Fruit fly (Drosophila melanogaster): ENCODE data around the gene jp.

The jp gene

DNA sequence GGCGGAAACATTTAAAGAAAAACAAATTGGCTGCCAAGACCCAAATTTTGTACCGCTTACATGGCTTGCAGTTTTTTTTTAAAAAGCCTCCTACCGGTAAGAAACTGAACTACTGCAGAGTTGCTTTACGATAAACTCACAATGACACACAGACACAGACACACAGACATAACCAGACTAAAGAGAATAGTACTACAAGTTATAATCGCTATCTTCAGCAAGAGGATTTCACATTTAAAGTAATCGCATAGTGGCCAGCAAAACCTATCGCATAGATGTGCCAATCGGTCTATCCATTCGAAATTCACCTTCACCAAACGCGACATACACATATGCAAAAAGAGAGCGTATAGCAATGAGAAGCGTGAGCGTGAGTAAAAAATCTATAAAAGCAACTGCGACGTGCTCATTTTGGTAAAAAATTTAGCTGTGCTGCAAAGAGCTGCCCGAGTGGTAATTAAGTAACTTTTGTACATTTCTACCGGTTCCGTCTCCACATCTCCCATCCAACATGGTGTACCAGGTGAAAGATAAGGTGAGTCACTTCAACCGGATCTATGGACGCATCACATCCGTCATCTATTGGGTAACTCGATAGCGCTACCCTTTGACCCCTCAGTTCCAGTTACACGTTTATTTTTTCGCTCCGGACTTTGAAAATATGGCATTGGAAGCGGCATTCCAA lies 46.6 kb upstream of the jp start, which contains the start of gene Trx2 (continued):
- TF ChIP-seq CG13894 (tag; optimal IDR thresholded peaks at IDR 0.05) (peak; percentile 36), gro (GFP tag; optimal IDR thresholded peaks at IDR 0.05) (peak; percentile 56), Dll (GFP tag; IDR thresholded peaks at IDR 0.05; ENCODE audit: partially characterized antibody) (0 out of 4 replicates have a peak, but pooled peaks have one; percentile 17), lab (GFP tag; optimal IDR thresholded peaks at IDR 0.05) (peak; percentile 54), CG13287 (GFP tag; IDR thresholded peaks at IDR 0.05; ENCODE audit: partially characterized antibody) (no peak), zf30C (GFP tag; optimal IDR thresholded peaks at IDR 0.05) (no peak), her (GFP tag; optimal IDR thresholded peaks at IDR 0.05) (peak; percentile 13), CG8478 (optimal IDR thresholded peaks at IDR 0.05) (peak; percentile 25), Taf1 (GFP tag; IDR thresholded peaks at IDR 0.05) (no peak), slp2 (GFP tag; optimal IDR thresholded peaks at IDR 0.05) (no peak), nau (GFP tag; optimal IDR thresholded peaks at IDR 0.05) (peak; percentile 22), CG9437 (GFP tag; optimal IDR thresholded peaks at IDR 0.05) (no peak), ac (GFP tag; optimal IDR thresholded peaks at IDR 0.05) (peak; percentile 7), wek (GFP tag; optimal IDR thresholded peaks at IDR 0.05) (no peak), CG5180 (GFP tag; optimal IDR thresholded peaks at IDR 0.05) (no peak), CG11398 (GFP tag; optimal IDR thresholded peaks at IDR 0.05) (peak; percentile 39), CG3726 (GFP tag; IDR thresholded peaks at IDR 0.05) (no peak), lov (optimal IDR thresholded peaks at IDR 0.05) (no peak), lov (GFP tag; IDR thresholded peaks at IDR 0.05) (peak; percentile 49; the same call in 1 of the 3 replicates), sima (GFP tag; optimal IDR thresholded peaks at IDR 0.05) (no peak), CG12071 (GFP tag; optimal IDR thresholded peaks at IDR 0.05) (no peak), CG17568 (GFP tag; optimal IDR thresholded peaks at IDR 0.05) (peak; percentile 69), al (GFP tag; IDR thresholded peaks at IDR 0.05) (no peak), CG13624 (GFP tag; optimal IDR thresholded peaks at IDR 0.05) (peak; percentile 62), CG12299 (tag; optimal IDR thresholded peaks at IDR 0.05) (no peak), Deaf1 (tag; optimal IDR thresholded peaks at IDR 0.05) (peak; percentile 30), YL-1 (GFP tag; optimal IDR thresholded peaks at IDR 0.05) (peak; percentile 79), CG17359 (tag; optimal IDR thresholded peaks at IDR 0.05) (peak; percentile 6), CG9797 (GFP tag; optimal IDR thresholded peaks at IDR 0.05) (no peak), CG33557 (GFP tag; optimal IDR thresholded peaks at IDR 0.05) (no peak), bowl (GFP tag; IDR thresholded peaks at IDR 0.05) (no peak), CG15696 (tag; optimal IDR thresholded peaks at IDR 0.05) (no peak), Hr3 (GFP tag; optimal IDR thresholded peaks at IDR 0.05) (no peak), Bgb (GFP tag; IDR thresholded peaks at IDR 0.05; ENCODE audit: partially characterized antibody) (peak; percentile 57; the same call in 1 of the 2 replicates), Aef1 (GFP tag; IDR thresholded peaks at IDR 0.05) (no peak), HHEX (GFP tag; optimal IDR thresholded peaks at IDR 0.05) (peak; percentile 35), h (optimal IDR thresholded peaks at IDR 0.05) (no peak), CG34376 (GFP tag; optimal IDR thresholded peaks at IDR 0.05) (peak; percentile 77)

DNA sequence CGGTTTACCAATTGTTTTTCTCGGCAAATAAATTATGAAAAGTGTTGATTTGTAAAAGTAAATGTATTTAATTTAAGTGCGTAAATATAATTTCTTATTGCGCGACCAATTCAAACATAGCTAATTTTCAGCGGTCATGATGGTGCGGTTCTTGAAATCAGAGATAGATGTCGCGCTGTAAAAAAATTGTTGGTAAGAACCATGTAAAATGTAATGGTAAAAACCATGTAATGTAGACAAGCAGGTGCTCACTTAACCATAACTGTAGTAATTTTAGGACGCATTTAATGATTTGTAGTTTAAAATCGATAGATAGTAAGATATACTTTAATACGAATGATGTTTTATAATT lies 46.1 kb upstream of the jp start:
- TF ChIP-seq Elba2 (GFP tag; optimal IDR thresholded peaks at IDR 0.05), result peak; percentile 1
- no peak for TF ChIP-seq CG31388 (GFP tag; optimal IDR thresholded peaks at IDR 0.05)
- no peak for TF ChIP-seq Vsx1 (GFP tag; optimal IDR thresholded peaks at IDR 0.05)
- TF ChIP-seq CG11696 (GFP tag; IDR thresholded peaks at IDR 0.05), result no peak
- TF ChIP-seq CG17186 (GFP tag; optimal IDR thresholded peaks at IDR 0.05), result no peak
- peak; percentile 39 for TF ChIP-seq amos (GFP tag; IDR thresholded peaks at IDR 0.05; ENCODE audit: partially characterized antibody)
- TF ChIP-seq pita (GFP tag; optimal IDR thresholded peaks at IDR 0.05), result peak; percentile 25
- no peak for TF ChIP-seq zen (tag; optimal IDR thresholded peaks at IDR 0.05)
- TF ChIP-seq Antp (GFP tag; optimal IDR thresholded peaks at IDR 0.05), result no peak
- no peak for TF ChIP-seq CG31224 (GFP tag; IDR thresholded peaks at IDR 0.05)
- TF ChIP-seq Bgb (GFP tag; IDR thresholded peaks at IDR 0.05; ENCODE audit: partially characterized antibody), result peak; percentile 30; the same call in 1 of the 2 replicates
- no peak for TF ChIP-seq ssp (GFP tag; IDR thresholded peaks at IDR 0.05)
- TF ChIP-seq Dip2 (GFP tag; IDR thresholded peaks at IDR 0.05), result peak; percentile 94
- no peak for TF ChIP-seq kah (GFP tag; optimal IDR thresholded peaks at IDR 0.05)
- no peak for TF ChIP-seq Ravus (GFP tag; IDR thresholded peaks at IDR 0.05)
- TF ChIP-seq CTCF (GFP tag; optimal IDR thresholded peaks at IDR 0.05), result peak; percentile 92

All from whole organism, embryonic.